Worm (Caenorhabditis elegans) whole organism, early embryonic: ENCODE data around the gene magi-1.

Experiments used
- aly-1 ChIP-seq: sonication (generic microtip); optimal IDR thresholded peaks from 2 replicates; lab custom pipeline; 2016; ENCODE audit warnings: missing genetic modification characterization, missing compliant biosample characterization
- flt-1 ChIP-seq: fragments of 200-800 bp; sonication (Bioruptor generic); IDR thresholded peaks from 2 replicates; pipeline ENCODE4 v1.3.6; 2022; ENCODE audit warnings: missing genetic modification characterization, missing compliant biosample characterization
- hmg-4 ChIP-seq: fragments of 200-800 bp; sonication (Bioruptor generic); optimal IDR thresholded peaks from 2 replicates; lab custom pipeline; 2018; ENCODE audit warnings: mild to moderate bottlenecking, missing genetic modification characterization, missing compliant biosample characterization
- tbx-11 ChIP-seq: fragments of 200-800 bp; sonication (Bioruptor generic); IDR thresholded peaks from 2 replicates; pipeline ENCODE4 v1.3.6; 2022; ENCODE audit warnings: missing genetic modification characterization, missing compliant biosample characterization

DNA sequence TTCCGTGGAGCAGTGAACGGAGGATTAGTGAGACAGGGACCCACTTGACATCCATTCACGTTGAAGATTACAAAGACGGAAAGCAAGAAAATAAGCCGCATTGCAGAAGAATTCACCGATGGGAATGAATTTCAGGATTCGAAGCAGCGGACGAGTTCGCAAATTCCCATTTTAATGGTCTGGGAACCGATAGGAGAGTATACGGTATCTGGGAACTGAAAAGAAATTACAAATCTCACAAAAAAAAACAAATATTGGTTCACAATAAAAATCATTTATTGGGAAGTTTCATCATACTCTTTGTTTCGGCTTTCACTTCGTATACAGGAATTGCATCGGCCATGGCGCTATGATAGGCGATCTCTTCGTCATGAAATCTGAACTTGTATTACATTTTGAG is 40.2 kb downstream of the magi-1 start, which contains the start of gene T12A7.10:
- no peak for TF ChIP-seq tbx-11 (GFP tag; lab: Robert Waterston, UW)
- no peak for TF ChIP-seq hmg-4 (GFP tag; lab: Kevin White, UChicago)
- no peak for TF ChIP-seq aly-1
- TF ChIP-seq flt-1 (GFP tag; lab: Robert Waterston, UW) = no peak
